Worm (Caenorhabditis elegans): ENCODE measurements around the gene Y62F5A.9.

Y62F5A.9 gene

DNA sequence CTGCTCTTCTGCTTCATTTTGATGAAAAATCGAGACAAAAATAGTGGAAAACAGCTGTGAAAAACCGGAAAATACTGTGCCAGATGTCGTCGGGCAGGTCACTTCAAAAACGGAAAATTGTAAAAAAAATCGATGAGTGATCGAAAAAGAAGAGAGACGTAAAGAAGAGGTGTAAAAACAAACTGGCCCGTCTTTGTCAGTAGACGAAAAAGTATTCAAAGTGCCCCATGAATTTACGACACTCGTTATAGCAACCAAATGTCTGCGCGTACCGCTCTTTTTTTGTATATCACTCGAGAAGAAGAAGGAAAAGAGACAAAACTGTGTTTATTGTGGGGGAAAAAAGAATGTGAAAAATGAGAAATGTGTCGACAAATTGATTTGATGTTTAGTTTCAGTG is 53.4 kb downstream of the Y62F5A.9 start, which contains the start of gene twk-5:
twk-5 (minus strand) TSS at position 101 of the 400 bp plus-strand sequence.
- TF ChIP-seq npax-4 (tag; optimal IDR thresholded peaks at IDR 0.05), result no peak
